Worm (Caenorhabditis elegans) whole organism, L1 larva: ENCODE data around the gene nlp-6.

Experiments
- aha-1 ChIP-seq: fragments of 150-350 bp; optimal IDR thresholded peaks from 2 replicates; lab custom pipeline; 2014; ENCODE audit warnings: missing biosample characterization, missing genetic modification characterization
- ces-1 ChIP-seq: fragments of 150-350 bp; optimal IDR thresholded peaks from 2 replicates; lab custom pipeline; 2014; ENCODE audit warnings: missing biosample characterization, missing genetic modification reagents, missing genetic modification characterization
- elt-3 ChIP-seq, 6 experiments: fragments of 150-350 bp in 1 of 6; sonication (generic microtip); optimal IDR thresholded peaks; 2 replicates each; lab custom pipeline; 2017 to 2018; ENCODE audit warnings: missing biosample characterization in 6 of 6, missing genetic modification characterization in 6 of 6, inconsistent platforms in 1 of 6
- lin-13 ChIP-seq: fragments of 150-350 bp; optimal IDR thresholded peaks from 2 replicates; lab custom pipeline; 2014; ENCODE audit warnings: missing biosample characterization, missing genetic modification reagents, missing genetic modification characterization
- nhr-237 ChIP-seq: fragments of 150-350 bp; optimal IDR thresholded peaks from 2 replicates; lab custom pipeline; 2014; ENCODE audit warnings: missing biosample characterization, missing genetic modification characterization
- skn-1 ChIP-seq: fragments of 150-350 bp; optimal IDR thresholded peaks from 2 replicates; lab custom pipeline; 2014; ENCODE audit warnings: missing biosample characterization, missing genetic modification characterization

DNA sequence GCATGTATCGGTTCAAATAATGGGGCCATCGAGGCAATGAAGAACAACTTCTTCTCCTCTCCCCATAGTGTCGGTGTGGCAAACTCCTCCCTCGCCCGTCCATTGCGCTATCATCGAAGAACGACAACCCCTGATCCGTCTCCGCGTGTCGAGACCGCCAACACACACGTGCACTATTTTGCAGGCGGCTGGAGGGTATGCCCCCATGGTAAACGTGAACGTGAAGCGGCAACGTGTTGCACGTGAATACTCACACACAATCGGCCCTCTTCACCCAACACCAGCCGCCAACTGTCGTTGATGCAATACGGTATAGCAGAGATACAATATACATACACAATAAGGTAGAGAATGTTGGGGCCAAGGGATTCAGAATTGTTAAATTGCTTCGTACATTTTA is 29.1 kb upstream of the nlp-6 start:
- TF ChIP-seq skn-1 (tag; lab: Kevin White, UChicago) (no peak), ces-1 (GFP tag; lab: Kevin White, UChicago) (no peak), elt-3 (tag; optimal IDR thresholded peaks at IDR 0.05; lab: Kevin White, UChicago) (peak in 4 of 6 experiments; percentile 6 to 26 (median 19)), nhr-237 (tag; lab: Kevin White, UChicago) (no peak), lin-13 (GFP tag; lab: Kevin White, UChicago) (no peak), aha-1 (tag; lab: Kevin White, UChicago) (no peak)
